Fruit fly (Drosophila melanogaster) S2 (cell line): ENCODE measurements around the gene ush.

Source experiments
- CG8478 ChIP-seq: fragments of >200 bp; optimal IDR thresholded peaks from 2 replicates; lab custom pipeline; 2018
- CTCF ChIP-seq, 2 experiments: fragments of >200 bp; optimal IDR thresholded peaks; 2 replicates each; lab custom pipeline; 2018

DNA sequence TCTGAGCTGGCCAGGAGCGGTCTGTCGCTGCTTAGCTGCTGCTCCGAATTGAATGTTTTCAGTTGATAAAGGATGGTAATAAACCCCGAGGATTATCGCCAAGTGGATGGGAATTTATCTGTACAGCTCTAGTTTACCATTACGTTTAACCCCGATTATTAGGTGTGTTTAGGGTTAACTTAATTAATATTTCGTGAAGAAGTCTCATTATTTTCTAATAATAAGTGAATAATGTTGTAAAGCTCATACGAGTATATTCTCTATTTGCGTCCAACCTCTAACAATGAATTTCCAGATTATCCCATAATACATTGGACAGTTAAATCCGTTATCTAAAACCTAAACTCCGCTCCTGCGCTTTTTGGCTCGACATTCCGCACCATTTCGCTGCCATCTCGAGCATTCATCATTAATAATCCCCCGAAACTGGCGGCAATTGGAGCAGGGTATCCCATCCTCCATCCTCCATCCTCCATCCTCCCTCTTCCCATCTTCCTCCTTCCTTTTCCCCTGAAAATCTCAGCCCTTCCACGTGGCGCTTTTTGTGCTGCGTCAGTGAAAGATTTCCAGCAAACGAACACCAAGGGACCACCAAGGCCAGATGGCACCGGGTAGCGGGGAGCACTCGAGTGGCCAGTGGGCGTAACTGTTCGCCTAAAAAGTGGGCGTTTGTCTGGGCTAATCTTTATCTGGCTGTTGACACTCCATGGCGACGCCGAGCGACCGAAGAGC, 50.3 kb downstream of the ush start:
- no peak for TF ChIP-seq CTCF (optimal IDR thresholded peaks at IDR 0.05; lab: Kevin White, UChicago)
- TF ChIP-seq CG8478: no peak
